Fruit fly (Drosophila melanogaster) whole organism, embryonic: ENCODE results near the gene Cow.
A peak's percentile ranks its signal among the peaks of the same experiment; 100 is the strongest.

Experiments used
- Ada2b ChIP-seq: fragments of 200-800 bp; sonication (Bioruptor generic); IDR thresholded peaks from 2 replicates; pipeline ENCODE4 v1.3.6; 2022; ENCODE audit warnings: missing biosample characterization, missing genetic modification characterization
- Adf1 ChIP-seq: fragments of 200-800 bp; sonication (Bioruptor generic); IDR thresholded peaks from 2 replicates; pipeline ENCODE4 v1.3.6; 2022; ENCODE audit warnings: missing biosample characterization, missing genetic modification characterization
- Awh ChIP-seq: fragments of 200-800 bp; sonication (Bioruptor generic); IDR thresholded peaks from 2 replicates; pipeline ENCODE4, ENCODE4 v1.3.6; 2022; ENCODE audit warnings: missing biosample characterization, missing genetic modification characterization
- B-H2 ChIP-seq: fragments of 200-800 bp; sonication (Bioruptor generic); optimal IDR thresholded peaks from 2 replicates; lab custom pipeline; 2018; ENCODE audit warnings: missing biosample characterization, mild to moderate bottlenecking, missing genetic modification characterization
- Bdp1 ChIP-seq: fragments of 200-800 bp; sonication (Bioruptor generic); optimal IDR thresholded peaks from 3 replicates; lab custom pipeline; 2016; ENCODE audit warnings: missing biosample characterization, missing genetic modification characterization
- CG11456 ChIP-seq: fragments of 200-800 bp; sonication (Bioruptor generic); IDR thresholded peaks from 3 replicates; pipeline ENCODE4 v1.3.6; 2022; ENCODE audit warnings: missing biosample characterization, missing genetic modification characterization
- CG12299 ChIP-seq: fragments of 200-800 bp; sonication (Bioruptor generic); optimal IDR thresholded peaks from 2 replicates; lab custom pipeline; 2018; ENCODE audit warnings: missing biosample characterization, mild to moderate bottlenecking, missing genetic modification characterization
- CG12942 ChIP-seq: fragments of 200-800 bp; sonication (Bioruptor generic); optimal IDR thresholded peaks from 3 replicates; lab custom pipeline; 2016; ENCODE audit warnings: missing biosample characterization, missing genetic modification characterization
- CG13123 ChIP-seq: fragments of 200-800 bp; sonication (Bioruptor generic); optimal IDR thresholded peaks from 2 replicates; lab custom pipeline; 2016; ENCODE audit warnings: missing biosample characterization, missing genetic modification characterization
- CG13287 ChIP-seq: fragments of 200-800 bp; sonication (Bioruptor generic); IDR thresholded peaks from 2 replicates; pipeline ENCODE4 v1.3.6; 2022; ENCODE audit warnings: missing biosample characterization, missing genetic modification characterization; ENCODE audit not compliant: partially characterized antibody
- CG13894 ChIP-seq: fragments of 200-800 bp; sonication (Bioruptor generic); optimal IDR thresholded peaks from 3 replicates; lab custom pipeline; 2018; ENCODE audit warnings: missing biosample characterization, mild to moderate bottlenecking, missing genetic modification characterization, moderate library complexity
- CG17829 ChIP-seq: fragments of 200-800 bp; optimal IDR thresholded peaks from 2 replicates; lab custom pipeline; 2019; ENCODE audit warnings: missing biosample characterization, mild to moderate bottlenecking, missing genetic modification characterization, moderate library complexity
- CG2678 ChIP-seq: fragments of 200-800 bp; sonication (Bioruptor generic); optimal IDR thresholded peaks from 3 replicates; lab custom pipeline; 2019; ENCODE audit warnings: missing biosample characterization, mild to moderate bottlenecking, missing genetic modification characterization, moderate library complexity
- CG33213 ChIP-seq: fragments of 200-800 bp; sonication (Bioruptor generic); optimal IDR thresholded peaks from 3 replicates; lab custom pipeline; 2016; ENCODE audit warnings: missing biosample characterization, missing genetic modification characterization
- CG3847 ChIP-seq: fragments of 200-800 bp; sonication (Bioruptor generic); IDR thresholded peaks from 2 replicates; pipeline ENCODE4 v1.3.6; 2022; ENCODE audit warnings: missing biosample characterization, missing genetic modification characterization
- CG4282 ChIP-seq: fragments of 200-800 bp; sonication (Bioruptor generic); optimal IDR thresholded peaks from 2 replicates; lab custom pipeline; 2016; ENCODE audit warnings: missing biosample characterization, missing genetic modification characterization
- CG7357 ChIP-seq: fragments of 200-800 bp; sonication (Bioruptor generic); IDR thresholded peaks from 3 replicates; pipeline ENCODE4 v1.3.6; 2022; ENCODE audit warnings: missing biosample characterization, missing genetic modification characterization
- CG7786 ChIP-seq: fragments of 200-800 bp; sonication (Bioruptor generic); optimal IDR thresholded peaks from 2 replicates; lab custom pipeline; 2016; ENCODE audit warnings: missing biosample characterization, missing genetic modification characterization
- CG8290 ChIP-seq, 3 experiments: fragments of 200-800 bp; sonication (Bioruptor generic); optimal IDR thresholded peaks; 2 replicates each; lab custom pipeline; 2016 to 2019; ENCODE audit warnings: missing biosample characterization in 3 of 3, missing genetic modification characterization in 3 of 3, mild to moderate bottlenecking in 2 of 3, moderate library complexity in 1 of 3
- ERR ChIP-seq: fragments of 200-800 bp; sonication (Bioruptor generic); optimal IDR thresholded peaks from 2 replicates; lab custom pipeline; 2016; ENCODE audit warnings: missing biosample characterization, missing genetic modification characterization
- GATAe ChIP-seq: fragments of 200-800 bp; sonication (Bioruptor generic); conservative IDR thresholded peaks from 2 replicates; pipeline ENCODE4 v1.3.6; 2022; ENCODE audit warnings: missing biosample characterization, missing genetic modification characterization
- Hr3 ChIP-seq: fragments of 200-800 bp; sonication (Bioruptor generic); optimal IDR thresholded peaks from 3 replicates; lab custom pipeline; 2016; ENCODE audit warnings: missing biosample characterization, missing genetic modification characterization
- Jarid2 ChIP-seq: fragments of 200-800 bp; sonication (Bioruptor generic); optimal IDR thresholded peaks from 3 replicates; lab custom pipeline; 2017; ENCODE audit warnings: mild to moderate bottlenecking, missing biosample characterization, missing genetic modification reagents, missing genetic modification characterization
- Lpt ChIP-seq: fragments of >200 bp; optimal IDR thresholded peaks from 2 replicates; lab custom pipeline; 2018; ENCODE audit warnings: missing biosample characterization, missing genetic modification characterization
- MBD-R2 ChIP-seq: fragments of 200-800 bp; sonication (Bioruptor generic); IDR thresholded peaks from 2 replicates; pipeline ENCODE4 v1.3.6; 2022; ENCODE audit warnings: missing biosample characterization, missing genetic modification characterization
- Med ChIP-seq: fragments of 200-800 bp; sonication (Bioruptor generic); peaks from one replicate; lab custom pipeline; 2016; ENCODE audit warnings: missing biosample characterization, missing genetic modification characterization, mild to moderate bottlenecking, inconsistent platforms, moderate library complexity
- Nf-YB ChIP-seq: fragments of 200-800 bp; sonication (Bioruptor generic); optimal IDR thresholded peaks from 3 replicates; lab custom pipeline; 2019; ENCODE audit warnings: missing biosample characterization, mild to moderate bottlenecking, missing genetic modification characterization, moderate library complexity
- Optix ChIP-seq: fragments of 200-800 bp; sonication (Bioruptor generic); IDR thresholded peaks from 3 replicates; pipeline ENCODE4 v1.3.6; 2022; ENCODE audit warnings: missing biosample characterization, missing genetic modification characterization
- ato ChIP-seq: fragments of 200-800 bp; sonication (Bioruptor generic); IDR thresholded peaks from 2 replicates; pipeline ENCODE4 v1.3.6; 2022; ENCODE audit warnings: missing biosample characterization, missing genetic modification characterization; ENCODE audit not compliant: partially characterized antibody
- bigmax ChIP-seq: fragments of 200-800 bp; sonication (Bioruptor generic); optimal IDR thresholded peaks from 2 replicates; lab custom pipeline; 2018; ENCODE audit warnings: missing biosample characterization, mild to moderate bottlenecking, missing genetic modification characterization
- cato ChIP-seq: fragments of 200-800 bp; sonication (Bioruptor generic); optimal IDR thresholded peaks from 2 replicates; lab custom pipeline; 2016; ENCODE audit warnings: missing biosample characterization, missing genetic modification characterization, borderline replicate concordance
- crp ChIP-seq, 2 experiments: fragments of 200-800 bp; sonication (Bioruptor generic); optimal IDR thresholded peaks; 2 replicates in 1 of 2; 3 replicates in 1 of 2; lab custom pipeline; 2017; ENCODE audit warnings: missing biosample characterization in 2 of 2, missing genetic modification characterization in 2 of 2, mild to moderate bottlenecking in 1 of 2, moderate library complexity in 1 of 2
- dmrt11E ChIP-seq: fragments of 200-800 bp; sonication (Bioruptor generic); optimal IDR thresholded peaks from 3 replicates; lab custom pipeline; 2018; ENCODE audit warnings: missing biosample characterization, mild to moderate bottlenecking, missing genetic modification characterization, moderate library complexity
- exex ChIP-seq: fragments of 200-800 bp; sonication (Bioruptor generic); optimal IDR thresholded peaks from 4 replicates; lab custom pipeline; 2018; ENCODE audit warnings: missing biosample characterization, mild to moderate bottlenecking, missing genetic modification characterization, moderate library complexity
- gcm ChIP-seq: fragments of 200-800 bp; sonication (Bioruptor generic); optimal IDR thresholded peaks from 2 replicates; lab custom pipeline; 2019; ENCODE audit warnings: missing biosample characterization, mild to moderate bottlenecking, missing genetic modification characterization, moderate library complexity
- grn ChIP-seq: fragments of 200-800 bp; sonication (Bioruptor generic); optimal IDR thresholded peaks from 3 replicates; lab custom pipeline; 2017; ENCODE audit warnings: missing biosample characterization, missing genetic modification characterization
- jumu ChIP-seq: fragments of 200-800 bp; sonication (Bioruptor generic); optimal IDR thresholded peaks from 3 replicates; lab custom pipeline; 2016; ENCODE audit warnings: missing biosample characterization, missing genetic modification characterization
- lmd ChIP-seq: fragments of 200-800 bp; sonication (Bioruptor generic); IDR thresholded peaks from 2 replicates; pipeline ENCODE4 v1.3.6; 2022; ENCODE audit warnings: missing biosample characterization, missing genetic modification characterization
- maf-S ChIP-seq: fragments of 200-800 bp; sonication (Bioruptor generic); optimal IDR thresholded peaks from 2 replicates; lab custom pipeline; 2016; ENCODE audit warnings: missing biosample characterization, missing genetic modification characterization
- pfk ChIP-seq: fragments of 200-800 bp; sonication (Bioruptor generic); optimal IDR thresholded peaks from 2 replicates; lab custom pipeline; 2018; ENCODE audit warnings: missing biosample characterization, mild to moderate bottlenecking, missing genetic modification characterization, moderate library complexity
- sd ChIP-seq: fragments of 200-800 bp; sonication (Bioruptor generic); optimal IDR thresholded peaks from 3 replicates; lab custom pipeline; 2018; ENCODE audit warnings: missing biosample characterization, mild to moderate bottlenecking, missing genetic modification characterization, moderate library complexity
- shn ChIP-seq: fragments of 200-800 bp; sonication (Bioruptor generic); optimal IDR thresholded peaks from 3 replicates; lab custom pipeline; 2016; ENCODE audit warnings: missing biosample characterization, missing genetic modification characterization
- ssp ChIP-seq: fragments of 200-800 bp; sonication (Bioruptor generic); IDR thresholded peaks from 2 replicates; pipeline ENCODE4 v1.3.6; 2022; ENCODE audit warnings: missing biosample characterization, missing genetic modification characterization
- trem ChIP-seq: fragments of 200-800 bp; optimal IDR thresholded peaks from 3 replicates; lab custom pipeline; 2019; ENCODE audit warnings: missing biosample characterization, mild to moderate bottlenecking, missing genetic modification characterization, moderate library complexity
- wdn ChIP-seq: fragments of 200-800 bp; sonication (Bioruptor generic); IDR thresholded peaks from 2 replicates; pipeline ENCODE4 v1.3.6; 2022; ENCODE audit warnings: missing biosample characterization, missing genetic modification characterization

Gene Cow

dm6 chr3R:23061209-23061608, 51.3 kb downstream of the Cow start, which contains the start of the genes sav and Ublcp1 (continued):
- no peak for TF ChIP-seq jumu (GFP tag; lab: Kevin White, UChicago)
- TF ChIP-seq CG12942 (GFP tag; lab: Kevin White, UChicago) = peak; percentile 0
- peak; percentile 59; the same call in 1 of the 2 replicates for TF ChIP-seq ato (GFP tag; lab: Robert Waterston, UW)
- peak; percentile 27 for TF ChIP-seq Hr3 (GFP tag; lab: Kevin White, UChicago)
- TF ChIP-seq cato (GFP tag; lab: Kevin White, UChicago) = no peak
- TF ChIP-seq CG13287 = peak; percentile 97

- TF ChIP-seq shn (GFP tag; lab: Kevin White, UChicago) (no peak), CG7786 (GFP tag; lab: Kevin White, UChicago) (no peak)
Measured at dm6 chr3R:23060166-23060565, 52.4 kb downstream of the Cow start.

- TF ChIP-seq lmd (GFP tag; lab: Robert Waterston, UW) = peak; percentile 15; the same call in 1 of the 2 replicates
- no peak for TF ChIP-seq bigmax (GFP tag; lab: Kevin White, UChicago)
Measured at dm6 chr3R:23058858-23059257, 53.7 kb downstream of the Cow start, which contains the start of gene Ctns. TSS of gene Ctns (minus strand) at chr3R:23058958.

dm6 chr3R:23057390-23057789, 55.1 kb downstream of the Cow start:
- 0 out of 2 replicates have a peak, but pooled peaks have one; percentile 9 for TF ChIP-seq MBD-R2
- peak; percentile 29 for TF ChIP-seq pfk (GFP tag; lab: Kevin White, UChicago)
- TF ChIP-seq ERR (GFP tag; lab: Kevin White, UChicago) = no peak
- no peak for TF ChIP-seq CG8290 (GFP tag; optimal IDR thresholded peaks at IDR 0.05; lab: Kevin White, UChicago)
- TF ChIP-seq CG8290 (tag; optimal IDR thresholded peaks at IDR 0.05; lab: Kevin White, UChicago) = no peak
- peak; percentile 93 for TF ChIP-seq Adf1 (GFP tag; lab: Robert Waterston, UW)
- no peak for TF ChIP-seq Bdp1 (GFP tag; lab: Kevin White, UChicago)
- TF ChIP-seq Med (GFP tag; lab: Kevin White, UChicago) = peak; percentile 72
- TF ChIP-seq crp (GFP tag; optimal IDR thresholded peaks at IDR 0.05; lab: Kevin White, UChicago) = no peak
- TF ChIP-seq dmrt11E (tag; lab: Kevin White, UChicago) = no peak
- TF ChIP-seq sd (tag; lab: Kevin White, UChicago) = peak; percentile 10
- TF ChIP-seq Jarid2 (GFP tag; lab: Kevin White, UChicago) = peak; percentile 14
- TF ChIP-seq CG17829 (tag; lab: Kevin White, UChicago) = no peak
- no peak for TF ChIP-seq wdn (GFP tag; lab: Robert Waterston, UW)
- no peak for TF ChIP-seq CG12299
- TF ChIP-seq CG7357 = no peak
- TF ChIP-seq ssp (GFP tag; lab: Robert Waterston, UW) = no peak
- TF ChIP-seq CG11456 (GFP tag; lab: Robert Waterston, UW) = 0 out of 3 replicates have a peak, but pooled peaks have one; percentile 42

dm6 chr3R:23056753-23057152, 55.8 kb downstream of the Cow start:
- TF ChIP-seq GATAe (GFP tag; lab: Robert Waterston, UW) (peak; percentile 39; the same call in 1 of the 2 replicates), CG33213 (GFP tag; lab: Kevin White, UChicago) (no peak), CG3847 (GFP tag; lab: Robert Waterston, UW) (no peak), Lpt (GFP tag; lab: Kevin White, UChicago) (no peak), Awh (no peak), CG13123 (GFP tag; lab: Kevin White, UChicago) (no peak), trem (tag; lab: Kevin White, UChicago) (no peak), gcm (GFP tag; lab: Kevin White, UChicago) (no peak), exex (tag; lab: Kevin White, UChicago) (peak; percentile 51), grn (GFP tag; lab: Kevin White, UChicago) (peak; percentile 77), Med (GFP tag; lab: Kevin White, UChicago) (peak; percentile 9), Optix (GFP tag; lab: Robert Waterston, UW) (no peak), maf-S (no peak), B-H2 (GFP tag; lab: Kevin White, UChicago) (peak; percentile 9), CG13894 (tag; lab: Kevin White, UChicago) (peak; percentile 12), Ada2b (GFP tag; lab: Robert Waterston, UW) (no peak), CG4282 (GFP tag; lab: Kevin White, UChicago) (no peak), Nf-YB (GFP tag; lab: Kevin White, UChicago) (no peak), CG2678 (peak; percentile 4)
